Fruit fly (Drosophila melanogaster) whole organism, embryonic: ENCODE data around the gene CG32371.

Experiments used
- Adf1 ChIP-seq: fragments of 200-800 bp; sonication (Bioruptor generic); IDR thresholded peaks from 2 replicates; pipeline ENCODE4 v1.3.6; 2022; ENCODE audit warnings: missing biosample characterization, missing genetic modification characterization
- B-H2 ChIP-seq: fragments of 200-800 bp; sonication (Bioruptor generic); optimal IDR thresholded peaks from 2 replicates; lab custom pipeline; 2018; ENCODE audit warnings: missing biosample characterization, mild to moderate bottlenecking, missing genetic modification characterization
- CG10147 ChIP-seq: fragments of 200-800 bp; sonication (Bioruptor generic); optimal IDR thresholded peaks from 2 replicates; lab custom pipeline; 2019; ENCODE audit warnings: missing biosample characterization, mild to moderate bottlenecking, missing genetic modification characterization, moderate library complexity
- CG10209 ChIP-seq: fragments of 200-800 bp; sonication (Bioruptor generic); optimal IDR thresholded peaks from 3 replicates; lab custom pipeline; 2017; ENCODE audit warnings: missing biosample characterization, mild to moderate bottlenecking, missing genetic modification characterization, missing genetic modification reagents
- CG1024 ChIP-seq: fragments of 200-800 bp; sonication (Bioruptor generic); IDR thresholded peaks from 2 replicates; pipeline ENCODE4 v1.3.6; 2022; ENCODE audit warnings: missing biosample characterization, missing genetic modification characterization
- CG10366 ChIP-seq: fragments of 200-800 bp; sonication (Bioruptor generic); IDR thresholded peaks from 2 replicates; pipeline ENCODE4 v1.3.6; 2022; ENCODE audit warnings: missing biosample characterization, missing genetic modification characterization
- CG10543 ChIP-seq: fragments of 200-800 bp; sonication (Bioruptor generic); optimal IDR thresholded peaks from 3 replicates; lab custom pipeline; 2017; ENCODE audit warnings: missing biosample characterization, mild to moderate bottlenecking, missing genetic modification characterization, moderate library complexity
- CG11456 ChIP-seq: fragments of 200-800 bp; sonication (Bioruptor generic); IDR thresholded peaks from 3 replicates; pipeline ENCODE4 v1.3.6; 2022; ENCODE audit warnings: missing biosample characterization, missing genetic modification characterization
- CG11504 ChIP-seq: fragments of 200-800 bp; sonication (Bioruptor generic); optimal IDR thresholded peaks from 3 replicates; lab custom pipeline; 2019; ENCODE audit warnings: missing biosample characterization, mild to moderate bottlenecking, missing genetic modification characterization, moderate library complexity
- CG11695 ChIP-seq: fragments of 200-800 bp; sonication (Bioruptor generic); IDR thresholded peaks from 3 replicates; pipeline ENCODE4 v1.3.6; 2022; ENCODE audit warnings: missing biosample characterization, missing genetic modification characterization
- CG12155 ChIP-seq: fragments of 200-800 bp; sonication (Bioruptor generic); optimal IDR thresholded peaks from 3 replicates; lab custom pipeline; 2016; ENCODE audit warnings: missing biosample characterization, missing genetic modification characterization
- CG17912 ChIP-seq: fragments of 200-800 bp; sonication (Bioruptor generic); optimal IDR thresholded peaks from 2 replicates; lab custom pipeline; 2018; ENCODE audit warnings: missing biosample characterization, mild to moderate bottlenecking, missing genetic modification characterization
- CG18262 ChIP-seq: fragments of 200-800 bp; optimal IDR thresholded peaks from 3 replicates; lab custom pipeline; 2019; ENCODE audit warnings: missing biosample characterization, mild to moderate bottlenecking, missing genetic modification characterization, moderate library complexity
- CG18599 ChIP-seq: fragments of 200-800 bp; sonication (Bioruptor generic); optimal IDR thresholded peaks from 3 replicates; lab custom pipeline; 2017; ENCODE audit warnings: missing biosample characterization, missing genetic modification characterization, mild to moderate bottlenecking, moderate library complexity, missing genetic modification reagents
- CG2120 ChIP-seq: fragments of 200-800 bp; sonication (Bioruptor generic); optimal IDR thresholded peaks from 3 replicates; lab custom pipeline; 2016; ENCODE audit warnings: missing biosample characterization, missing genetic modification characterization
- CG34376 ChIP-seq: fragments of 200-800 bp; sonication (Bioruptor generic); optimal IDR thresholded peaks from 2 replicates; lab custom pipeline; 2018; ENCODE audit warnings: missing biosample characterization, mild to moderate bottlenecking, missing genetic modification characterization
- CG4707 ChIP-seq: fragments of 200-800 bp; sonication (Bioruptor generic); optimal IDR thresholded peaks from 2 replicates; lab custom pipeline; 2018; ENCODE audit warnings: missing biosample characterization, mild to moderate bottlenecking, missing genetic modification characterization, moderate library complexity
- CG6175 ChIP-seq: fragments of 200-800 bp; sonication (Bioruptor generic); IDR thresholded peaks from 3 replicates; pipeline ENCODE4 v1.3.6; 2022; ENCODE audit warnings: missing biosample characterization, missing genetic modification characterization
- CG6689 ChIP-seq: fragments of 200-800 bp; sonication (Bioruptor generic); IDR thresholded peaks from 2 replicates; pipeline ENCODE4 v1.3.6; 2022; ENCODE audit warnings: missing biosample characterization, missing genetic modification characterization
- CG7271 ChIP-seq: fragments of 200-800 bp; sonication (Bioruptor generic); optimal IDR thresholded peaks from 2 replicates; lab custom pipeline; 2018; ENCODE audit warnings: missing biosample characterization, mild to moderate bottlenecking, missing genetic modification characterization, moderate library complexity
- CoRest ChIP-seq: fragments of 200-800 bp; sonication (Bioruptor generic); optimal IDR thresholded peaks from 3 replicates; lab custom pipeline; 2018; ENCODE audit warnings: missing biosample characterization, mild to moderate bottlenecking, missing genetic modification characterization, moderate library complexity
- Doc2 ChIP-seq: fragments of 200-800 bp; sonication (Bioruptor generic); IDR thresholded peaks from 2 replicates; pipeline ENCODE4 v1.3.6; 2022; ENCODE audit warnings: missing biosample characterization, missing genetic modification characterization
- HLH4C ChIP-seq: fragments of 200-800 bp; sonication (Bioruptor generic); IDR thresholded peaks from 3 replicates; pipeline ENCODE4 v1.3.6; 2022; ENCODE audit warnings: missing biosample characterization, missing genetic modification characterization; ENCODE audit not compliant: partially characterized antibody
- MTF-1 ChIP-seq: fragments of 200-800 bp; sonication (Bioruptor generic); optimal IDR thresholded peaks from 2 replicates; lab custom pipeline; 2018; ENCODE audit warnings: missing biosample characterization, mild to moderate bottlenecking, missing genetic modification characterization, borderline replicate concordance
- Oli ChIP-seq: fragments of 200-800 bp; sonication (Bioruptor generic); optimal IDR thresholded peaks from 2 replicates; lab custom pipeline; 2018; ENCODE audit warnings: missing biosample characterization, mild to moderate bottlenecking, missing genetic modification characterization, moderate library complexity
- YL-1 ChIP-seq: fragments of 200-800 bp; sonication (Bioruptor generic); optimal IDR thresholded peaks from 3 replicates; lab custom pipeline; 2017; ENCODE audit warnings: missing biosample characterization, mild to moderate bottlenecking, missing genetic modification characterization
- bbx ChIP-seq: fragments of 200-800 bp; sonication (Bioruptor generic); IDR thresholded peaks from 2 replicates; pipeline ENCODE4 v1.3.6; 2022; ENCODE audit warnings: missing biosample characterization, missing genetic modification characterization; ENCODE audit not compliant: partially characterized antibody
- bcd ChIP-seq: fragments of 200-800 bp; sonication (Bioruptor generic); optimal IDR thresholded peaks from 2 replicates; lab custom pipeline; 2017; ENCODE audit warnings: missing biosample characterization, mild to moderate bottlenecking, missing genetic modification characterization
- cad ChIP-seq: fragments of >200 bp; optimal IDR thresholded peaks from 2 replicates; lab custom pipeline; 2017; ENCODE audit warnings: missing biosample characterization, missing genetic modification characterization
- caup ChIP-seq: fragments of 200-800 bp; sonication (Bioruptor generic); optimal IDR thresholded peaks from 3 replicates; lab custom pipeline; 2017; ENCODE audit warnings: missing biosample characterization, mild to moderate bottlenecking, missing genetic modification characterization, moderate library complexity; ENCODE audit not compliant: severe bottlenecking
- crol ChIP-seq: fragments of 200-800 bp; sonication (Bioruptor generic); IDR thresholded peaks from 2 replicates; pipeline ENCODE4 v1.3.6; 2022; ENCODE audit warnings: missing biosample characterization, missing genetic modification characterization
- dm ChIP-seq: fragments of 200-800 bp; sonication (Bioruptor generic); optimal IDR thresholded peaks from 3 replicates; lab custom pipeline; 2016; ENCODE audit warnings: missing biosample characterization, missing genetic modification characterization
- fd64A ChIP-seq: fragments of 200-800 bp; sonication (Bioruptor generic); optimal IDR thresholded peaks from 3 replicates; lab custom pipeline; 2018; ENCODE audit warnings: missing biosample characterization, mild to moderate bottlenecking, missing genetic modification characterization
- gce ChIP-seq: fragments of 200-800 bp; sonication (Bioruptor generic); IDR thresholded peaks from 3 replicates; pipeline ENCODE4 v1.3.6; 2022; ENCODE audit warnings: missing biosample characterization, missing genetic modification characterization
- gcm2 ChIP-seq: fragments of 200-800 bp; sonication (Bioruptor generic); optimal IDR thresholded peaks from 2 replicates; lab custom pipeline; 2016; ENCODE audit warnings: missing biosample characterization, missing genetic modification characterization
- grau ChIP-seq: fragments of 200-800 bp; optimal IDR thresholded peaks from 3 replicates; lab custom pipeline; 2019; ENCODE audit warnings: missing biosample characterization, mild to moderate bottlenecking, missing genetic modification characterization, moderate library complexity
- gro ChIP-seq: fragments of 200-800 bp; sonication (Bioruptor generic); optimal IDR thresholded peaks from 2 replicates; lab custom pipeline; 2016; ENCODE audit warnings: missing biosample characterization, missing genetic modification characterization
- jumu ChIP-seq: fragments of 200-800 bp; sonication (Bioruptor generic); optimal IDR thresholded peaks from 3 replicates; lab custom pipeline; 2016; ENCODE audit warnings: missing biosample characterization, missing genetic modification characterization
- kay ChIP-seq: fragments of 200-800 bp; sonication (Bioruptor generic); optimal IDR thresholded peaks from 2 replicates; lab custom pipeline; 2016; ENCODE audit warnings: missing biosample characterization, missing genetic modification characterization
- klu ChIP-seq: fragments of 200-800 bp; sonication (Bioruptor generic); IDR thresholded peaks from 2 replicates; pipeline ENCODE4 v1.3.6; 2022; ENCODE audit warnings: missing biosample characterization, missing genetic modification characterization
- luna ChIP-seq: fragments of 200-800 bp; sonication (Bioruptor generic); optimal IDR thresholded peaks from 2 replicates; lab custom pipeline; 2016; ENCODE audit warnings: missing biosample characterization, missing genetic modification characterization
- org-1 ChIP-seq: fragments of 200-800 bp; sonication (Bioruptor generic); optimal IDR thresholded peaks from 2 replicates; lab custom pipeline; 2017; ENCODE audit warnings: missing biosample characterization, missing genetic modification characterization
- pzg ChIP-seq: fragments of 200-800 bp; sonication (Bioruptor generic); optimal IDR thresholded peaks from 3 replicates; lab custom pipeline; 2018; ENCODE audit warnings: missing biosample characterization, mild to moderate bottlenecking, missing genetic modification characterization, moderate library complexity
- run ChIP-seq: fragments of 200-800 bp; sonication (Bioruptor generic); optimal IDR thresholded peaks from 3 replicates; lab custom pipeline; 2018; ENCODE audit warnings: missing biosample characterization, mild to moderate bottlenecking, missing genetic modification characterization
- slbo ChIP-seq: fragments of 200-800 bp; sonication (Bioruptor generic); IDR thresholded peaks from 2 replicates; pipeline ENCODE4 v1.3.6; 2022; ENCODE audit warnings: missing biosample characterization, missing genetic modification characterization
- unpg ChIP-seq: fragments of 200-800 bp; sonication (Bioruptor generic); optimal IDR thresholded peaks from 3 replicates; lab custom pipeline; 2018; ENCODE audit warnings: missing biosample characterization, mild to moderate bottlenecking, missing genetic modification characterization, moderate library complexity
- vfl ChIP-seq: fragments of 200-800 bp; sonication (Bioruptor generic); optimal IDR thresholded peaks from 2 replicates; lab custom pipeline; 2016; ENCODE audit warnings: missing biosample characterization, missing genetic modification characterization
- vnd ChIP-seq: fragments of 200-800 bp; sonication (Bioruptor generic); IDR thresholded peaks from 3 replicates; pipeline ENCODE4 v1.3.6; 2022; ENCODE audit warnings: missing biosample characterization, missing genetic modification characterization; ENCODE audit not compliant: partially characterized antibody
- zfh2 ChIP-seq: fragments of 200-800 bp; sonication (Bioruptor generic); optimal IDR thresholded peaks from 2 replicates; lab custom pipeline; 2016; ENCODE audit warnings: missing biosample characterization, missing genetic modification characterization

CG32371 gene

dm6 chr3L:7759835-7760780 is 8.0 kb downstream of the CG32371 start, which contains the start of gene Hn (continued):
- TF ChIP-seq CG11695 (GFP tag; lab: Robert Waterston, UW), result no peak
- peak; percentile 86 for TF ChIP-seq CG34376
- no peak for TF ChIP-seq CG18262 (tag; lab: Kevin White, UChicago)
- peak; percentile 20 for TF ChIP-seq CG10543
- TF ChIP-seq pzg, result no peak
- TF ChIP-seq caup (GFP tag; lab: Kevin White, UChicago), result peak; percentile 4
- no peak for TF ChIP-seq CG17912 (GFP tag; lab: Kevin White, UChicago)
- no peak for TF ChIP-seq CG7271 (tag; lab: Kevin White, UChicago)
- TF ChIP-seq Adf1 (GFP tag; lab: Robert Waterston, UW), result peak; percentile 24; the same call in 1 of the 2 replicates
- no peak for TF ChIP-seq MTF-1
- TF ChIP-seq grau (tag; lab: Kevin White, UChicago), result no peak
- TF ChIP-seq bbx (GFP tag; lab: Robert Waterston, UW), result no peak
- TF ChIP-seq vnd (GFP tag; lab: Robert Waterston, UW), result no peak
- no peak for TF ChIP-seq CG6175 (GFP tag; lab: Robert Waterston, UW)
- TF ChIP-seq CG4707 (GFP tag; lab: Kevin White, UChicago), result no peak
- peak; percentile 12 for TF ChIP-seq luna
- TF ChIP-seq Oli (tag; lab: Kevin White, UChicago), result no peak
- TF ChIP-seq CG11504 (tag; lab: Kevin White, UChicago), result no peak
- peak; percentile 69 for TF ChIP-seq slbo (GFP tag; lab: Robert Waterston, UW)
- no peak for TF ChIP-seq YL-1
- TF ChIP-seq unpg (GFP tag; lab: Kevin White, UChicago), result no peak
- TF ChIP-seq gro, result no peak
- TF ChIP-seq CG18599 (GFP tag; lab: Kevin White, UChicago), result peak; percentile 14
- TF ChIP-seq CG10366 (GFP tag; lab: Robert Waterston, UW), result peak; percentile 20; the same call in 1 of the 2 replicates
- no peak for TF ChIP-seq gcm2 (GFP tag; lab: Kevin White, UChicago)
- no peak for TF ChIP-seq cad (GFP tag; lab: Kevin White, UChicago)
- TF ChIP-seq CG6689 (GFP tag; lab: Robert Waterston, UW), result no peak
- TF ChIP-seq dm (GFP tag; lab: Kevin White, UChicago), result no peak
- no peak for TF ChIP-seq CG11456 (GFP tag; lab: Robert Waterston, UW)
- no peak for TF ChIP-seq jumu (GFP tag; lab: Kevin White, UChicago)
- peak; percentile 78 for TF ChIP-seq CG2120
- peak; percentile 4 for TF ChIP-seq zfh2 (GFP tag; lab: Kevin White, UChicago)
- 0 out of 2 replicates have a peak, but pooled peaks have one; percentile 21 for TF ChIP-seq klu
- TF ChIP-seq CG10209 (GFP tag; lab: Kevin White, UChicago), result no peak
- peak; percentile 23 for TF ChIP-seq bcd
- no peak for TF ChIP-seq CG10147 (GFP tag; lab: Kevin White, UChicago)
- no peak for TF ChIP-seq crol (GFP tag; lab: Robert Waterston, UW)
- no peak for TF ChIP-seq CoRest (tag; lab: Kevin White, UChicago)
- TF ChIP-seq run, result no peak
- no peak for TF ChIP-seq fd64A (GFP tag; lab: Kevin White, UChicago)
- TF ChIP-seq gce (GFP tag; lab: Robert Waterston, UW), result no peak
- peak; percentile 1 for TF ChIP-seq vfl
- peak; percentile 12 for TF ChIP-seq CG12155 (GFP tag; lab: Kevin White, UChicago)
- no peak for TF ChIP-seq org-1 (GFP tag; lab: Kevin White, UChicago)
- TF ChIP-seq CG1024 (GFP tag; lab: Robert Waterston, UW), result no peak
- no peak for TF ChIP-seq HLH4C
- TF ChIP-seq Doc2, result no peak
- TF ChIP-seq kay (GFP tag; lab: Kevin White, UChicago), result no peak
- no peak for TF ChIP-seq B-H2 (GFP tag; lab: Kevin White, UChicago)
